Worm (Caenorhabditis elegans) whole organism, L4/young adult: ENCODE results near the gene hbl-1.

ENCODE experiments used
- W03F9.2 ChIP-seq: fragments of 150-350 bp; optimal IDR thresholded peaks from 2 replicates; lab custom pipeline; 2014; ENCODE audit warnings: missing biosample characterization, missing genetic modification characterization
- dao-5 ChIP-seq: sonication (generic microtip); optimal IDR thresholded peaks from 2 replicates; lab custom pipeline; 2016; ENCODE audit warnings: missing genotype, missing genetic modification characterization, moderate library complexity, missing compliant biosample characterization
- him-1 ChIP-seq: sonication (generic microtip); optimal IDR thresholded peaks from 2 replicates; lab custom pipeline; 2016; ENCODE audit warnings: missing genotype, missing genetic modification reagents, missing genetic modification characterization, missing compliant biosample characterization

DNA sequence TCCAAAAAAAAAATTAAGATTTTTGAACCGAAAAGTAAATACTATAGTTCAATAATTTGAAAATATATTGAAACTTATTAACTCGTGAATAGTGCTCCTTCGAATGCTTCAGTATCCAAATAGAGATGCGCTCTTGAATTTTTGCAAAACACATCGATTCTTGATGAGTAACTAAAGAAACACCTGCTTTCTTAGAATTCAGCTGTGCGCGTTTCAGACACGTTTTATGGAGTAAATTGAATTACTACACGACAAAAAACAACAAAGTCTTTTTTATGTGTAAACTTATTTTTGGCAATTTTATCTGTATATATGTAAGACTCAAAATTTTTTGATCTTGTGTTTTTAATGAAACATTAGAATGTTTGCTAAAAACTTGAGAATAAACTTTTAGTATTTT, 14.6 kb downstream of the hbl-1 start:
- no peak for TF ChIP-seq W03F9.2 (tag; lab: Kevin White, UChicago)
- TF ChIP-seq dao-5 (tag; lab: Kevin White, UChicago) = no peak
- TF ChIP-seq him-1 = no peak
